Fruit fly (Drosophila melanogaster) whole organism, wandering third instar larva: Measurements from ENCODE around the gene ND-15.
A peak's percentile ranks its signal among the peaks of the same experiment; 100 is the strongest.

Experiments used
- Abd-B ChIP-seq: fragments of >200 bp; optimal IDR thresholded peaks from 2 replicates; lab custom pipeline; 2017; ENCODE audit warnings: missing biosample characterization, missing genetic modification characterization
- CG32264 ChIP-seq: fragments of 200-800 bp; sonication (Bioruptor generic); optimal IDR thresholded peaks from 2 replicates; lab custom pipeline; 2016; ENCODE audit warnings: missing biosample characterization, missing genetic modification characterization
- CG9705 ChIP-seq: fragments of 200-800 bp; sonication (Bioruptor generic); optimal IDR thresholded peaks from 2 replicates; lab custom pipeline; 2018; ENCODE audit warnings: missing biosample characterization, mild to moderate bottlenecking, missing genetic modification characterization
- CrebA ChIP-seq: fragments of 200-800 bp; sonication (Bioruptor generic); optimal IDR thresholded peaks from 2 replicates; lab custom pipeline; 2016; ENCODE audit warnings: missing biosample characterization, mild to moderate bottlenecking, missing genetic modification characterization, borderline replicate concordance
- Dfd ChIP-seq: fragments of >200 bp; optimal IDR thresholded peaks from 2 replicates; lab custom pipeline; 2017; ENCODE audit warnings: missing biosample characterization, missing genetic modification characterization
- Dif ChIP-seq: fragments of 200-275, 200-300 bp; sonication (Bioruptor generic); optimal IDR thresholded peaks from 2 replicates; lab custom pipeline; 2018; ENCODE audit warnings: missing biosample characterization, missing genetic modification characterization; ENCODE audit not compliant: partially characterized antibody
- GATAd ChIP-seq: sonication (Bioruptor generic); optimal IDR thresholded peaks from 2 replicates; lab custom pipeline; 2016; ENCODE audit warnings: missing biosample characterization, missing genetic modification characterization
- HLH106 ChIP-seq: fragments of 200-800 bp; optimal IDR thresholded peaks from 3 replicates; lab custom pipeline; 2019; ENCODE audit warnings: missing biosample characterization, mild to moderate bottlenecking, missing genetic modification characterization, moderate library complexity
- Hnf4 ChIP-seq: fragments of 200-800 bp; sonication (Bioruptor generic); optimal IDR thresholded peaks from 2 replicates; lab custom pipeline; 2016; ENCODE audit warnings: missing biosample characterization, mild to moderate bottlenecking, missing genetic modification characterization
- Hr78 ChIP-seq: fragments of >200 bp; optimal IDR thresholded peaks from 2 replicates; lab custom pipeline; 2017; ENCODE audit warnings: missing biosample characterization, missing genetic modification characterization
- Hr83 ChIP-seq: fragments of 200-300 bp; sonication (Bioruptor generic); optimal IDR thresholded peaks from 2 replicates; lab custom pipeline; 2016; ENCODE audit warnings: missing biosample characterization, mild to moderate bottlenecking, missing genetic modification characterization, moderate library complexity; ENCODE audit not compliant: poor library complexity, severe bottlenecking
- Jra ChIP-seq: sonication (Bioruptor generic); optimal IDR thresholded peaks from 2 replicates; lab custom pipeline; 2016; ENCODE audit warnings: missing biosample characterization, missing genetic modification characterization
- Mio ChIP-seq: sonication (Bioruptor generic); optimal IDR thresholded peaks from 2 replicates; lab custom pipeline; 2016; ENCODE audit warnings: missing biosample characterization, missing genetic modification characterization
- Myc ChIP-seq: fragments of >200 bp; optimal IDR thresholded peaks from 2 replicates; lab custom pipeline; 2017
- N ChIP-seq: fragments of >200 bp; optimal IDR thresholded peaks from 2 replicates; lab custom pipeline; 2018; ENCODE audit warnings: missing biosample characterization, missing external identifiers, missing genetic modification characterization
- OdsH ChIP-seq: fragments of 200-800 bp; sonication (Bioruptor generic); optimal IDR thresholded peaks from 2 replicates; lab custom pipeline; 2016; ENCODE audit warnings: missing biosample characterization, mild to moderate bottlenecking, missing genetic modification characterization
- Rel ChIP-seq, 2 experiments: fragments of 200-800 bp; sonication (Bioruptor generic) in 1 of 2; optimal IDR thresholded peaks; 2 replicates in 1 of 2; 3 replicates in 1 of 2; lab custom pipeline; 2016 to 2019; ENCODE audit warnings: mild to moderate bottlenecking in 2 of 2, missing biosample characterization in 2 of 2, missing genetic modification characterization in 2 of 2, moderate library complexity in 1 of 2
- Sp1 ChIP-seq: fragments of 200-800 bp; sonication (Bioruptor generic); optimal IDR thresholded peaks from 3 replicates; lab custom pipeline; 2019; ENCODE audit warnings: missing biosample characterization, mild to moderate bottlenecking, missing genetic modification characterization, moderate library complexity
- Vsx2 ChIP-seq: fragments of 200-300, 225-300 bp; sonication (Bioruptor generic); optimal IDR thresholded peaks from 2 replicates; lab custom pipeline; 2018; ENCODE audit warnings: missing biosample characterization, missing genetic modification characterization; ENCODE audit not compliant: partially characterized antibody
- br ChIP-seq: fragments of 200-800 bp; sonication (Bioruptor generic); optimal IDR thresholded peaks from 2 replicates; lab custom pipeline; 2016; ENCODE audit warnings: missing biosample characterization, missing genetic modification characterization
- brk ChIP-seq: fragments of 200-800 bp; sonication (Bioruptor generic); optimal IDR thresholded peaks from 2 replicates; lab custom pipeline; 2016; ENCODE audit warnings: missing biosample characterization, mild to moderate bottlenecking, missing genetic modification characterization
- dl ChIP-seq, 2 experiments: fragments of 175-275, 200-275 bp in 1 of 2; fragments of 200-275 bp in 1 of 2; sonication (Bioruptor generic); optimal IDR thresholded peaks; lab custom pipeline; 2018; ENCODE audit warnings: mild to moderate bottlenecking in 2 of 2, missing biosample characterization in 2 of 2, missing genetic modification characterization in 2 of 2, moderate library complexity in 2 of 2; ENCODE audit not compliant: partially characterized antibody in 2 of 2, insufficient read depth in 1 of 2
- dmrt93B ChIP-seq: fragments of 200-800 bp; sonication (Bioruptor generic); optimal IDR thresholded peaks from 2 replicates; lab custom pipeline; 2018; ENCODE audit warnings: missing biosample characterization, mild to moderate bottlenecking, missing genetic modification characterization
- dsf ChIP-seq: sonication (Bioruptor generic); optimal IDR thresholded peaks from 2 replicates; lab custom pipeline; 2016; ENCODE audit warnings: missing biosample characterization, missing genetic modification characterization, borderline replicate concordance
- ey ChIP-seq: fragments of 200-800 bp; sonication (Bioruptor generic); optimal IDR thresholded peaks from 2 replicates; lab custom pipeline; 2016; ENCODE audit warnings: missing biosample characterization, missing genetic modification characterization
- foxo ChIP-seq, 2 experiments: fragments of 200-800 bp; sonication (Bioruptor generic); optimal IDR thresholded peaks; 2 replicates in 1 of 2; 3 replicates in 1 of 2; lab custom pipeline; 2016 to 2017; ENCODE audit warnings: missing biosample characterization in 2 of 2, missing genetic modification characterization in 2 of 2
- fru ChIP-seq: fragments of 200-800 bp; sonication (Bioruptor generic); optimal IDR thresholded peaks from 3 replicates; lab custom pipeline; 2016; ENCODE audit warnings: missing biosample characterization, mild to moderate bottlenecking, missing genetic modification characterization
- h ChIP-seq: fragments of 200-800 bp; sonication (Bioruptor generic); optimal IDR thresholded peaks from 3 replicates; lab custom pipeline; 2016; ENCODE audit warnings: missing biosample characterization, mild to moderate bottlenecking, missing genetic modification characterization
- jim ChIP-seq: fragments of 175-275, 200-325 bp; sonication (Bioruptor generic); optimal IDR thresholded peaks from 2 replicates; lab custom pipeline; 2016; ENCODE audit warnings: missing biosample characterization, mild to moderate bottlenecking, missing genetic modification characterization
- lola ChIP-seq: fragments of >200 bp; optimal IDR thresholded peaks from 2 replicates; lab custom pipeline; 2017; ENCODE audit warnings: missing biosample characterization, missing genetic modification characterization
- pan ChIP-seq: fragments of >200 bp; optimal IDR thresholded peaks from 2 replicates; lab custom pipeline; 2017
- psq ChIP-seq: fragments of 200-800 bp; sonication (Bioruptor generic); optimal IDR thresholded peaks from 3 replicates; lab custom pipeline; 2017; ENCODE audit warnings: missing biosample characterization, mild to moderate bottlenecking, missing genetic modification characterization, moderate library complexity
- rgr ChIP-seq: fragments of 200-800 bp; sonication (Bioruptor generic); optimal IDR thresholded peaks from 3 replicates; lab custom pipeline; 2016; ENCODE audit warnings: missing biosample characterization, mild to moderate bottlenecking, missing genetic modification characterization
- sage ChIP-seq: fragments of 200-800 bp; sonication (Bioruptor generic); optimal IDR thresholded peaks from 2 replicates; lab custom pipeline; 2016; ENCODE audit warnings: missing biosample characterization, mild to moderate bottlenecking, missing genetic modification characterization
- sv ChIP-seq: fragments of 200-800 bp; sonication (Bioruptor generic); optimal IDR thresholded peaks from 3 replicates; lab custom pipeline; 2016; ENCODE audit warnings: missing biosample characterization, missing genetic modification characterization
- tai ChIP-seq: sonication (Bioruptor generic); optimal IDR thresholded peaks from 2 replicates; lab custom pipeline; 2016; ENCODE audit warnings: missing biosample characterization, missing genetic modification characterization
- usp ChIP-seq: fragments of >200 bp; optimal IDR thresholded peaks from 2 replicates; lab custom pipeline; 2017; ENCODE audit warnings: missing biosample characterization, missing genetic modification characterization
- woc ChIP-seq: sonication (Bioruptor generic); optimal IDR thresholded peaks from 2 replicates; lab custom pipeline; 2016; ENCODE audit warnings: missing biosample characterization, mild to moderate bottlenecking, missing genetic modification characterization

Gene ND-15

dm6 chr2L:90081-90480 is 24.4 kb upstream of the ND-15 start:
- TF ChIP-seq psq (GFP tag; lab: Kevin White, UChicago) (no peak), GATAd (no peak), Hr83 (GFP tag; lab: Kevin White, UChicago) (no peak), dsf (GFP tag; lab: Kevin White, UChicago) (no peak), N (GFP tag; lab: Kevin White, UChicago) (no peak), Rel (GFP tag; optimal IDR thresholded peaks at IDR 0.05; lab: Kevin White, UChicago) (no peak), Rel (tag; optimal IDR thresholded peaks at IDR 0.05; lab: Kevin White, UChicago) (no peak), foxo (GFP tag; optimal IDR thresholded peaks at IDR 0.05; lab: Kevin White, UChicago) (no peak), dmrt93B (GFP tag; lab: Kevin White, UChicago) (no peak), br (GFP tag; lab: Kevin White, UChicago) (no peak), lola (no peak), Mio (GFP tag; lab: Kevin White, UChicago) (no peak), Sp1 (GFP tag; lab: Kevin White, UChicago) (no peak)

DNA sequence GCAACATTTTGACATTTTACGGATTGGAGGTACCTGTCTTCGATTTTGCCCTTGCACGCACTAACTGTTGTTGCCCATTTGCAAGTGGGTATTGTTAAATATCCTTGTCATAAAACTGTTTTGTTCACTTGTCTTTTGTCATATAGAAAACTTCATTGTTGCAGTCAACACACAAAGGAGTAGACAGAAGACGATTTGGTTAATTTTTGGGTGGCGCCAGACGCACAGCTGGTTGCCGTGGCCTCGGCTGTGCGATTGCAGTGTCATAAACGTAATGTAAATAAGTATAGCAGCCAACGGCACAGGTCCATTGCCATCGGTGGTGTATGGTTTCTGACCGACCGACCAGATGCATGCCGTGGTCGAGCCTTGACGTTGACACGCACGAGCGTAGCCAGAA is 23.2 kb upstream of the ND-15 start:
- TF ChIP-seq foxo (GFP tag; optimal IDR thresholded peaks at IDR 0.05; lab: Kevin White, UChicago) (no peak), psq (GFP tag; lab: Kevin White, UChicago) (no peak), rgr (no peak), Abd-B (GFP tag; lab: Kevin White, UChicago) (no peak), tai (GFP tag; lab: Kevin White, UChicago) (no peak), Mio (GFP tag; lab: Kevin White, UChicago) (no peak), Myc (lab: Kevin White, UChicago) (no peak), Hnf4 (no peak), sv (GFP tag; lab: Kevin White, UChicago) (no peak), dl (GFP tag; optimal IDR thresholded peaks at IDR 0.05; lab: Kevin White, UChicago; ENCODE audit: insufficient read depth in 1 of 2, partially characterized antibody in 2 of 2) (no peak), brk (no peak), Hr83 (GFP tag; lab: Kevin White, UChicago) (no peak), OdsH (GFP tag; lab: Kevin White, UChicago) (no peak), Sp1 (GFP tag; lab: Kevin White, UChicago) (no peak), sage (GFP tag; lab: Kevin White, UChicago) (no peak), CG32264 (GFP tag; lab: Kevin White, UChicago) (no peak), Dfd (GFP tag; lab: Kevin White, UChicago) (no peak), N (GFP tag; lab: Kevin White, UChicago) (no peak), Dif (GFP tag; lab: Kevin White, UChicago) (no peak), Rel (GFP tag; optimal IDR thresholded peaks at IDR 0.05; lab: Kevin White, UChicago) (no peak), Rel (tag; optimal IDR thresholded peaks at IDR 0.05; lab: Kevin White, UChicago) (no peak)
- TF ChIP-seq, all 38 proteins: peak for 0

DNA sequence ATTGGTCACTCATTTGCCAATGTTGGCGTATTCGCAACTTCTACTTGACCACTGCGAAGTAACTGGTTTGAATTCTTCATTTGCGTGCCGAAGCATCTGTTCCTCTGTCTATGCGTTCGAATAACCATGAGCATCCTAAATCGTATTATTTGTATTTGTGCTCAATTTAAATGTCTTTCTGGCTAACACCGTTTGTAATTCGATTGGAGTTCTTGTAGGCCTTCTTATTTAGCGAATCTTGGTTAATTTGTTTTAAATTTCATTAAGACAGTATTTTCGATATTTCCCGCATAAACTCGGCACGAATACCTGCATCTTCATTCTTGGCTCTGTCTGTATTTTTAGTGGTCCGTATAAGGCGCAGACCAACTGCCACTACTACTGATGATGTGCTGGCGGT is 22.7 kb upstream of the ND-15 start:
- TF ChIP-seq woc (GFP tag; lab: Kevin White, UChicago) (peak; percentile 75), N (GFP tag; lab: Kevin White, UChicago) (no peak), Myc (lab: Kevin White, UChicago) (no peak), fru (GFP tag; lab: Kevin White, UChicago) (peak; percentile 87), foxo (GFP tag; optimal IDR thresholded peaks at IDR 0.05; lab: Kevin White, UChicago) (peak in 1 of 2 experiments; percentile 86), dmrt93B (GFP tag; lab: Kevin White, UChicago) (no peak), dsf (GFP tag; lab: Kevin White, UChicago) (no peak), Dfd (GFP tag; lab: Kevin White, UChicago) (no peak), lola (no peak), sage (GFP tag; lab: Kevin White, UChicago) (peak; percentile 59), Rel (GFP tag; optimal IDR thresholded peaks at IDR 0.05; lab: Kevin White, UChicago) (peak; percentile 68), Rel (tag; optimal IDR thresholded peaks at IDR 0.05; lab: Kevin White, UChicago) (peak; percentile 69), HLH106 (tag; lab: Kevin White, UChicago) (peak; percentile 90), CG9705 (GFP tag; lab: Kevin White, UChicago) (peak; percentile 84), Dif (GFP tag; lab: Kevin White, UChicago) (no peak), usp (GFP tag; lab: Kevin White, UChicago) (no peak), brk (peak; percentile 71), dl (GFP tag; optimal IDR thresholded peaks at IDR 0.05; lab: Kevin White, UChicago; ENCODE audit: insufficient read depth in 1 of 2, partially characterized antibody in 2 of 2) (no peak), OdsH (GFP tag; lab: Kevin White, UChicago) (peak; percentile 79), Mio (GFP tag; lab: Kevin White, UChicago) (no peak), Abd-B (GFP tag; lab: Kevin White, UChicago) (no peak), h (GFP tag; lab: Kevin White, UChicago) (no peak), GATAd (no peak), Sp1 (GFP tag; lab: Kevin White, UChicago) (peak; percentile 93), Hr83 (GFP tag; lab: Kevin White, UChicago) (no peak), Jra (GFP tag; lab: Kevin White, UChicago) (no peak), CG32264 (GFP tag; lab: Kevin White, UChicago) (peak; percentile 59), rgr (peak; percentile 81), sv (GFP tag; lab: Kevin White, UChicago) (no peak), Vsx2 (no peak), tai (GFP tag; lab: Kevin White, UChicago) (peak; percentile 17), jim (GFP tag; lab: Kevin White, UChicago) (no peak), psq (GFP tag; lab: Kevin White, UChicago) (peak; percentile 64), CrebA (no peak), Hr78 (GFP tag; lab: Kevin White, UChicago) (no peak), ey (GFP tag; lab: Kevin White, UChicago) (peak; percentile 79), br (GFP tag; lab: Kevin White, UChicago) (peak; percentile 85), pan (no peak), Hnf4 (peak; percentile 73)
